Worm (Caenorhabditis elegans): ENCODE data around the gene srt-34.

Gene srt-34

DNA sequence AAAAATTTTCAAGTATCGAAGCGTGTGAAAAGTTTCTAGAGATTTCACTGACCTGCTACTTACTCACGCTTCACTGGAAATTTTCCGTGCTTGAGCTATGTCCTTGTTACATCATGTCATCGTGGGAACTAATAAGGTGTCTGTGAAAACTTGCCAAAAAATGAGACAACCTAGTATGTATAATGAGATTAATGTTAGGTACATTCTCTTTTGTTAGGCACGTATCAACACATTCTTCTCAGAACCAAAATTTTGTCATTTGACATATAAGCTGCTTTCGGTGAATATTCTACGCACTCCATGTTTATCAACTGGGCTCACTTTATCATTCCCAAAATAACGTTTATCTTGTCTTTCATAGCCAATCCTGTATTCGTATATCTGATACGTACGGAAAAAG, 44.0 kb downstream of the srt-34 start, which contains the start of gene srj-18:
Gene srj-18 (plus strand): TSS at position 301 of the 400 bp plus-strand sequence.
- TF ChIP-seq dao-5 (tag; optimal IDR thresholded peaks at IDR 0.05): no peak
- no peak for TF ChIP-seq W03F9.2 (tag; optimal IDR thresholded peaks at IDR 0.05)
- TF ChIP-seq him-1 (tag; optimal IDR thresholded peaks at IDR 0.05): no peak

DNA sequence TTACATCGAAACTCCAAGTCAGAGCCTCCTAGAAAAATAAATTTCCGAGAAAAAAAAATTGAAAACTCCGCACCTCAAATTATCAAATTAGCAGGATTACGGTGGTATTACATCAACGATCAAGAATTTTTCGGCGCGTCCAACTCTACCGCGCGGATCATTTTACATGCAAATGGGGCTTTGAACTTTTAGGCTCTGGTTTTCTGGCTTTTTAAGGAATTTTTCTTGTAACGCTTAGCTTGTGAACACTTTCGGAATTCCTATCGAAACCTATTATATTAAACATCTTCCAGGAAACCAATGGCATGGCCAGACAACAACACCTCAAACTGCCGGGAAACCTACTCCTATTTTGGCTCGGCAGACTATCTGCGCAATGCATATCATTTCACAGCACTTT, 46.5 kb downstream of the srt-34 start, which contains the start of gene srh-56:
Gene srh-56 (plus strand): TSS at position 301 of the 400 bp plus-strand sequence.
- no peak for TF ChIP-seq him-1 (tag; optimal IDR thresholded peaks at IDR 0.05)
- no peak for TF ChIP-seq dao-5 (tag; optimal IDR thresholded peaks at IDR 0.05)
- TF ChIP-seq W03F9.2 (tag; optimal IDR thresholded peaks at IDR 0.05): no peak

DNA sequence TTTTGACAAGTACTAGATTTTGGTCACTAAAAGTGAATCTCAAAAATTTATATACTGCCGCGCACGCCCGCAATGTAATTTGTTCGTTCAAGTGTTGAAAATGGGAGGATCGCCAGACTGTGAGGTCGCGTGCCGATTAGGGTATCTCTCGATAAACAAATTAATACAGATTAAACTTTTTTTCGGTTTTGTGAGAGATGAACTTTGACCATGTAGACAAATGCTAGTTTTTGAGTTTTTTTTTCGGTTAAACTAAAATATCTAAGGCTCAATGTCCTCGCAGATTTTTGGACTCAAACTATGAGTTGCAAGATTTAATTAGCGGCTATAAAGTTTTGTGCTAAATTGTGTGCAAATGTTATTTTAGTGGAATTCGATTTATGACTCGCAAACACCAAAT, 48.3 kb downstream of the srt-34 start, which contains the start of gene dhs-15:
Gene dhs-15 (minus strand): TSS at position 101 of the 400 bp plus-strand sequence.
- TF ChIP-seq dao-5 (tag; optimal IDR thresholded peaks at IDR 0.05) (no peak), W03F9.2 (tag; optimal IDR thresholded peaks at IDR 0.05) (no peak), him-1 (tag; optimal IDR thresholded peaks at IDR 0.05) (no peak)

DNA sequence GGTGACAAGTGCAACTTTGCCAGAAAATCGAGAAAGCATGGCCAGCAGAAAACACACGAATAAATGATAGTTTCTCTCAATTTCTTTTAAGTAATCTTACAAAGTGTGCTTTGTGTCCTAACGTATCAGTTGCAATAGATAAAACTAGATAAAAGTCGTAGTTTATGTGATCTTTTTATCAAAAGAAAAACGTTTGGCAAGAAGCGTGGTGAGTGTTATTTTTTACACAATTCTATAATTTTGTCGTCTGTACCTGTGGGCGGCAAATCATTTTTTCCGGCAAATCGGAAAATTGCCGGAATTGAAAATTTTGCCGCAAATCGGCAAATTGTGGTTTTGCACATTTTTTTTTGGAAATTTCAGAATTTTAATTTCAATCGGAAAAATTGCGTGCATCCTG, 50.6 kb downstream of the srt-34 start, which contains the start of gene R05D8.9:
Gene R05D8.9 (minus strand): TSS at position 101 of the 400 bp plus-strand sequence.
- TF ChIP-seq W03F9.2 (tag; optimal IDR thresholded peaks at IDR 0.05) (no peak), dao-5 (tag; optimal IDR thresholded peaks at IDR 0.05) (no peak), him-1 (tag; optimal IDR thresholded peaks at IDR 0.05) (no peak)

All from whole organism, L4/young adult.